Worm (Caenorhabditis elegans) whole organism, young adult: ENCODE measurements around the gene elo-1.

Experiments
- lsl-1 ChIP-seq: fragments of 200-800 bp; sonication (Bioruptor generic); optimal IDR thresholded peaks from 2 replicates; lab custom pipeline; 2018; ENCODE audit warnings: mild to moderate bottlenecking, missing genetic modification characterization, moderate library complexity, missing compliant biosample characterization
- unc-130 ChIP-seq: sonication (generic microtip); optimal IDR thresholded peaks from 2 replicates; lab custom pipeline; 2016; ENCODE audit warnings: missing genetic modification reagents, missing genetic modification characterization, missing compliant biosample characterization

ce11 chrIV:9508612-9509011 is 17.6 kb upstream of the elo-1 start, which contains the start of gene ethe-1:
- TF ChIP-seq unc-130 (GFP tag; lab: Kevin White, UChicago) (no peak), lsl-1 (GFP tag; lab: Kevin White, UChicago) (no peak)
